Fruit fly (Drosophila melanogaster) whole organism, embryonic: ENCODE measurements around the gene CG12607.

Experiments used
- CG10543 ChIP-seq: fragments of 200-800 bp; sonication (Bioruptor generic); optimal IDR thresholded peaks from 3 replicates; lab custom pipeline; 2017; ENCODE audit warnings: missing biosample characterization, mild to moderate bottlenecking, missing genetic modification characterization, moderate library complexity
- CG11560 ChIP-seq: fragments of 200-800 bp; sonication (Bioruptor generic); IDR thresholded peaks from 3 replicates; pipeline ENCODE4 v1.3.6; 2022; ENCODE audit warnings: missing biosample characterization, missing genetic modification characterization
- CG12219 ChIP-seq: fragments of 200-800 bp; sonication (Bioruptor generic); optimal IDR thresholded peaks from 3 replicates; lab custom pipeline; 2018; ENCODE audit warnings: missing biosample characterization, mild to moderate bottlenecking, missing genetic modification characterization
- CG2889 ChIP-seq: fragments of 200-800 bp; sonication (Bioruptor generic); IDR thresholded peaks from 3 replicates; pipeline ENCODE4 v1.3.6; 2022; ENCODE audit warnings: missing biosample characterization, missing genetic modification characterization
- CG4328 ChIP-seq: fragments of 200-800 bp; sonication (Bioruptor generic); optimal IDR thresholded peaks from 3 replicates; lab custom pipeline; 2017; ENCODE audit warnings: missing biosample characterization, missing genetic modification reagents, missing genetic modification characterization
- CG9437 ChIP-seq: fragments of 200-800 bp; sonication (Bioruptor generic); optimal IDR thresholded peaks from 2 replicates; lab custom pipeline; 2018; ENCODE audit warnings: missing biosample characterization, mild to moderate bottlenecking, missing genetic modification characterization
- Ravus ChIP-seq: fragments of 200-800 bp; sonication (Bioruptor generic); IDR thresholded peaks from 2 replicates; pipeline ENCODE4 v1.3.6; 2022; ENCODE audit warnings: missing biosample characterization, missing genetic modification characterization
- chinmo ChIP-seq: fragments of 200-800 bp; sonication (Bioruptor generic); IDR thresholded peaks from 4 replicates; pipeline ENCODE4 v1.3.6; 2022; ENCODE audit warnings: missing biosample characterization, missing genetic modification characterization; ENCODE audit not compliant: partially characterized antibody
- dm ChIP-seq: fragments of 200-800 bp; sonication (Bioruptor generic); optimal IDR thresholded peaks from 3 replicates; lab custom pipeline; 2016; ENCODE audit warnings: missing biosample characterization, missing genetic modification characterization

- TF ChIP-seq CG4328 (GFP tag; lab: Kevin White, UChicago) = no peak
- no peak for TF ChIP-seq CG12219
- TF ChIP-seq dm (GFP tag; lab: Kevin White, UChicago) = no peak
- TF ChIP-seq CG2889 (GFP tag; lab: Robert Waterston, UW) = no peak
- no peak for TF ChIP-seq Ravus
- TF ChIP-seq CG9437 = no peak
- no peak for TF ChIP-seq CG11560
- no peak for TF ChIP-seq CG10543 (GFP tag; lab: Kevin White, UChicago)
- no peak for TF ChIP-seq chinmo
Measured at dm6 chr3L:4445824-4446223, 549 bp upstream of the CG12607 start.
